Worm (Caenorhabditis elegans): ENCODE results near the gene F35E8.10.

DNA sequence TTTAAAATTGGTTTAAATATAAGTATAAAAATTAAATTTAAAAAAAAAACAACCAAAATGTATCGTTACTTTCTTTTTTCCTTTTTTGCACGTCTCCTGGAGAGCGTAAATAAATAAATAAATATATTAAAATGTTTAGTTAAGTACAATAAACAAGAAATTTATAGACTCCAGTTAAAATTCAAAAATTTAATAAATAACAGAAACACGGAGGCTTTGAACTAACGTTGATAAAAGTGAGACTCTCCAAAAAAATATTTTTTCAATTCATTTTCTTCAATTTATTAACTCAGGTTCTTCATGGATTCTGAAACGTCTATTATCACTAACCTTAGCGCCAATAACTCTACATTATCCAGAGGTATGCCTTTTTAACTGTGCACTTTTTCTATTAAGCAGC lies 28.4 kb downstream of the F35E8.10 start, which contains the start of gene T06C12.12:
- TF ChIP-seq him-1 (tag; optimal IDR thresholded peaks at IDR 0.05) (no peak), dao-5 (tag; optimal IDR thresholded peaks at IDR 0.05) (no peak)
